Comparison of ENCODE assay signal across 1 fruit fly cellular context in the genomic region with DNA sequence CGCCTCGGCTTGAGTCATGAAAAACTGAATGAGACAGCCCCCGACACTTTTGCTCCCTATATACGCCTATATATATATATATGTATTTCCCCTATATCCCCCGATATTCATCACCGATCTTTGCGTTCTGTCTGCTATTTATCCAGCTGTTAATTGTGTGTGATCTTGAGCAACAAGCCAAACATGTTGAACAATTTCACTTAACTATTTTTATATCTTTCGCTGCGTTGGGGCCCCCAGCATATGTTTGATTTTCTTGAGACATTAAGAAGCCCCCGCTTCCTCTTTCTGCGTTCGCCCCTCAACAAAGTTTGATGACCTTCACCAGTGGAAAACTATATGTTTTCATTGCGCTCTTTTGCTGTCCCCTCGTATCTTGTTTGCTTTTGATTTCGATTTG.
TF ChIP-seq lines count a peak whose summit lies in the region.

No protein-coding gene starts in this region.

TF ChIP-seq in whole organism, embryonic, 481 proteins besides CTCF, POLR2A, EP300 and RAD21 (continued from another document and continues in another):
- TF ChIP-seq CG9727 (GFP tag; optimal IDR thresholded peaks at IDR 0.05; lab: Kevin White, UChicago) (peak; percentile 13), shn (GFP tag; optimal IDR thresholded peaks at IDR 0.05; lab: Kevin White, UChicago) (no peak), slbo (GFP tag; IDR thresholded peaks at IDR 0.05; lab: Robert Waterston, UW) (no peak), CG12659 (GFP tag; optimal IDR thresholded peaks at IDR 0.05; lab: Kevin White, UChicago) (peak; percentile 11), Atf6 (GFP tag; IDR thresholded peaks at IDR 0.05; lab: Robert Waterston, UW) (peak; percentile 13; the same call in 1 of the 2 replicates), MESR4 (GFP tag; optimal IDR thresholded peaks at IDR 0.05; lab: Kevin White, UChicago) (no peak), Hand (GFP tag; optimal IDR thresholded peaks at IDR 0.05; lab: Kevin White, UChicago) (no peak), CG18599 (GFP tag; optimal IDR thresholded peaks at IDR 0.05; lab: Kevin White, UChicago) (peak; percentile 49), CG30403 (GFP tag; optimal IDR thresholded peaks at IDR 0.05; lab: Kevin White, UChicago) (no peak), CG10959 (GFP tag; IDR thresholded peaks at IDR 0.05; lab: Robert Waterston, UW) (no peak), CG17612 (GFP tag; IDR thresholded peaks at IDR 0.05; lab: Robert Waterston, UW) (no peak), cad (GFP tag; optimal IDR thresholded peaks at IDR 0.05; lab: Kevin White, UChicago) (no peak), tap (tag; optimal IDR thresholded peaks at IDR 0.05; lab: Kevin White, UChicago) (no peak), row (GFP tag; IDR thresholded peaks at IDR 0.05; lab: Robert Waterston, UW) (no peak), CG1603 (tag; optimal IDR thresholded peaks at IDR 0.05; lab: Kevin White, UChicago) (peak; percentile 15), trh (GFP tag; optimal IDR thresholded peaks at IDR 0.05; lab: Kevin White, UChicago) (no peak), bbx (GFP tag; IDR thresholded peaks at IDR 0.05; lab: Robert Waterston, UW; ENCODE audit: partially characterized antibody) (no peak), Side (GFP tag; optimal IDR thresholded peaks at IDR 0.05; lab: Kevin White, UChicago) (no peak), pita (GFP tag; optimal IDR thresholded peaks at IDR 0.05; lab: Kevin White, UChicago) (no peak), onecut (GFP tag; IDR thresholded peaks at IDR 0.05; lab: Robert Waterston, UW) (peak; percentile 10; the same call in 1 of the 2 replicates), vnd (GFP tag; IDR thresholded peaks at IDR 0.05; lab: Robert Waterston, UW; ENCODE audit: partially characterized antibody) (no peak), gsb-n (tag; optimal IDR thresholded peaks at IDR 0.05; lab: Kevin White, UChicago) (no peak), Asciz (GFP tag; optimal IDR thresholded peaks at IDR 0.05; lab: Kevin White, UChicago) (peak; percentile 57), CG15696 (tag; optimal IDR thresholded peaks at IDR 0.05; lab: Kevin White, UChicago) (peak; percentile 42), otp (GFP tag; IDR thresholded peaks at IDR 0.05; lab: Robert Waterston, UW) (peak; percentile 19; the same call in 1 of the 3 replicates), CG6254 (GFP tag; optimal IDR thresholded peaks at IDR 0.05; lab: Kevin White, UChicago) (no peak), CG6689 (GFP tag; IDR thresholded peaks at IDR 0.05; lab: Robert Waterston, UW) (no peak), CG17186 (GFP tag; optimal IDR thresholded peaks at IDR 0.05; lab: Kevin White, UChicago) (no peak), Xrp1 (GFP tag; IDR thresholded peaks at IDR 0.05; lab: Robert Waterston, UW) (peak; percentile 43), Kr (GFP tag; optimal IDR thresholded peaks at IDR 0.05; lab: Kevin White, UChicago) (no peak), Blimp-1 (GFP tag; optimal IDR thresholded peaks at IDR 0.05; lab: Kevin White, UChicago) (peak; percentile 19), CG18764 (GFP tag; optimal IDR thresholded peaks at IDR 0.05; lab: Kevin White, UChicago) (no peak), usp (GFP tag; optimal IDR thresholded peaks at IDR 0.05; lab: Kevin White, UChicago) (no peak), CG3407 (GFP tag; optimal IDR thresholded peaks at IDR 0.05; lab: Kevin White, UChicago) (peak; percentile 15), schlank (tag; optimal IDR thresholded peaks at IDR 0.05; lab: Kevin White, UChicago) (no peak), abd-A (tag; optimal IDR thresholded peaks at IDR 0.05; lab: Kevin White, UChicago) (no peak), h (optimal IDR thresholded peaks at IDR 0.05; lab: Kevin White, UChicago) (no peak), CG8281 (tag; optimal IDR thresholded peaks at IDR 0.05; lab: Kevin White, UChicago) (no peak), Hr51 (GFP tag; optimal IDR thresholded peaks at IDR 0.05; lab: Kevin White, UChicago) (no peak), CG30431 (GFP tag; optimal IDR thresholded peaks at IDR 0.05; lab: Kevin White, UChicago) (no peak), CG2875 (GFP tag; optimal IDR thresholded peaks at IDR 0.05; lab: Kevin White, UChicago) (peak; percentile 36), pnt (GFP tag; optimal IDR thresholded peaks at IDR 0.05; lab: Kevin White, UChicago) (no peak), E2f2 (GFP tag; IDR thresholded peaks at IDR 0.05; lab: Robert Waterston, UW) (no peak), eve (GFP tag; optimal IDR thresholded peaks at IDR 0.05; lab: Kevin White, UChicago) (no peak), sc (optimal IDR thresholded peaks at IDR 0.05; lab: Kevin White, UChicago) (no peak), sc (GFP tag; optimal IDR thresholded peaks at IDR 0.05; lab: Kevin White, UChicago) (no peak), Sox100B (GFP tag; optimal IDR thresholded peaks at IDR 0.05; lab: Kevin White, UChicago) (peak; percentile 10), chinmo (GFP tag; IDR thresholded peaks at IDR 0.05; lab: Robert Waterston, UW; ENCODE audit: partially characterized antibody) (no peak), ara (GFP tag; IDR thresholded peaks at IDR 0.05; lab: Robert Waterston, UW) (0 out of 2 replicates have a peak, but pooled peaks have one; percentile 22), CG10543 (GFP tag; optimal IDR thresholded peaks at IDR 0.05; lab: Kevin White, UChicago) (no peak), sens (GFP tag; lab: Kevin White, UChicago) (peak; percentile 41), seq (GFP tag; IDR thresholded peaks at IDR 0.05; lab: Robert Waterston, UW) (no peak), Fer1 (GFP tag; optimal IDR thresholded peaks at IDR 0.05; lab: Kevin White, UChicago) (no peak), Nf-YB (GFP tag; optimal IDR thresholded peaks at IDR 0.05; lab: Kevin White, UChicago) (peak; percentile 19), dan (GFP tag; IDR thresholded peaks at IDR 0.05; lab: Robert Waterston, UW) (no peak), knrl (GFP tag; IDR thresholded peaks at IDR 0.05; lab: Robert Waterston, UW; ENCODE audit: partially characterized antibody) (no peak), D (optimal IDR thresholded peaks at IDR 0.05; lab: Kevin White, UChicago) (no peak), D (GFP tag; optimal IDR thresholded peaks at IDR 0.05; lab: Kevin White, UChicago) (peak; percentile 15), slou (GFP tag; optimal IDR thresholded peaks at IDR 0.05; lab: Kevin White, UChicago) (no peak), twi (tag; optimal IDR thresholded peaks at IDR 0.05; lab: Kevin White, UChicago) (peak; percentile 72), CG15011 (GFP tag; optimal IDR thresholded peaks at IDR 0.05; lab: Kevin White, UChicago) (peak; percentile 13), Med (GFP tag; lab: Kevin White, UChicago) (peak; percentile 84), lab (GFP tag; optimal IDR thresholded peaks at IDR 0.05; lab: Kevin White, UChicago) (peak; percentile 55), CoRest (tag; optimal IDR thresholded peaks at IDR 0.05; lab: Kevin White, UChicago) (no peak), CG14014 (GFP tag; IDR thresholded peaks at IDR 0.05; lab: Robert Waterston, UW) (no peak), CG9797 (GFP tag; optimal IDR thresholded peaks at IDR 0.05; lab: Kevin White, UChicago) (no peak), Hr3 (GFP tag; optimal IDR thresholded peaks at IDR 0.05; lab: Kevin White, UChicago) (no peak), danr (GFP tag; IDR thresholded peaks at IDR 0.05; lab: Robert Waterston, UW) (no peak), run (tag; optimal IDR thresholded peaks at IDR 0.05; lab: Kevin White, UChicago) (no peak), CG8290 (GFP tag; optimal IDR thresholded peaks at IDR 0.05; lab: Kevin White, UChicago) (no peak), CG8290 (tag; optimal IDR thresholded peaks at IDR 0.05; lab: Kevin White, UChicago) (peak in 1 of 2 experiments; percentile 10), CG16813 (GFP tag; IDR thresholded peaks at IDR 0.05; lab: Robert Waterston, UW; ENCODE audit: partially characterized antibody) (no peak), CG6654 (GFP tag; optimal IDR thresholded peaks at IDR 0.05; lab: Kevin White, UChicago) (no peak), CG12391 (tag; optimal IDR thresholded peaks at IDR 0.05; lab: Kevin White, UChicago) (peak; percentile 4), CG14965 (GFP tag; optimal IDR thresholded peaks at IDR 0.05; lab: Kevin White, UChicago; ENCODE audit: borderline replicate concordance) (no peak), CG12219 (GFP tag; optimal IDR thresholded peaks at IDR 0.05; lab: Kevin White, UChicago) (peak; percentile 1), Nf-YA (GFP tag; IDR thresholded peaks at IDR 0.05; lab: Robert Waterston, UW) (no peak), Awh (GFP tag; IDR thresholded peaks at IDR 0.05; lab: Robert Waterston, UW) (peak; percentile 26; the same call in 1 of the 2 replicates), CG43689 (GFP tag; IDR thresholded peaks at IDR 0.05; lab: Robert Waterston, UW) (no peak), Ada2b (GFP tag; IDR thresholded peaks at IDR 0.05; lab: Robert Waterston, UW) (no peak), GATAe (GFP tag; conservative IDR thresholded peaks at IDR 0.05; lab: Robert Waterston, UW) (no peak), stwl (tag; optimal IDR thresholded peaks at IDR 0.05; lab: Kevin White, UChicago) (no peak), CG9609 (GFP tag; optimal IDR thresholded peaks at IDR 0.05; lab: Kevin White, UChicago) (no peak), CG2678 (tag; optimal IDR thresholded peaks at IDR 0.05; lab: Kevin White, UChicago) (peak; percentile 33), bsh (GFP tag; optimal IDR thresholded peaks at IDR 0.05; lab: Kevin White, UChicago) (peak in 1 of 2 experiments; percentile 1), sd (tag; optimal IDR thresholded peaks at IDR 0.05; lab: Kevin White, UChicago) (peak; percentile 75), cg (GFP tag; optimal IDR thresholded peaks at IDR 0.05; lab: Kevin White, UChicago) (peak; percentile 0), CG6175 (GFP tag; IDR thresholded peaks at IDR 0.05; lab: Robert Waterston, UW) (no peak), hkb (optimal IDR thresholded peaks at IDR 0.05; lab: Kevin White, UChicago) (no peak), hkb (GFP tag; IDR thresholded peaks at IDR 0.05; lab: Robert Waterston, UW) (0 out of 2 replicates have a peak, but pooled peaks have one; percentile 30), CG4707 (GFP tag; optimal IDR thresholded peaks at IDR 0.05; lab: Kevin White, UChicago) (peak; percentile 33), fd64A (GFP tag; optimal IDR thresholded peaks at IDR 0.05; lab: Kevin White, UChicago) (peak; percentile 51), ci (GFP tag; IDR thresholded peaks at IDR 0.05; lab: Robert Waterston, UW) (no peak; the same call in 2 of the 3 replicates), dmrt99B (tag; optimal IDR thresholded peaks at IDR 0.05; lab: Kevin White, UChicago) (peak; percentile 5), pros (GFP tag; optimal IDR thresholded peaks at IDR 0.05; lab: Kevin White, UChicago) (peak; percentile 92), CG11247 (GFP tag; IDR thresholded peaks at IDR 0.05; lab: Robert Waterston, UW) (no peak), ems (GFP tag; optimal IDR thresholded peaks at IDR 0.05; lab: Kevin White, UChicago) (no peak), CG4424 (GFP tag; optimal IDR thresholded peaks at IDR 0.05; lab: Kevin White, UChicago) (no peak), caup (GFP tag; optimal IDR thresholded peaks at IDR 0.05; lab: Kevin White, UChicago; ENCODE audit: severe bottlenecking) (peak; percentile 19), kni (GFP tag; optimal IDR thresholded peaks at IDR 0.05; lab: Kevin White, UChicago) (peak; percentile 57), CG31388 (GFP tag; optimal IDR thresholded peaks at IDR 0.05; lab: Kevin White, UChicago) (no peak), crc (GFP tag; optimal IDR thresholded peaks at IDR 0.05; lab: Kevin White, UChicago) (no peak), Doc3 (GFP tag; IDR thresholded peaks at IDR 0.05; lab: Robert Waterston, UW; ENCODE audit: partially characterized antibody) (no peak), CG16815 (GFP tag; optimal IDR thresholded peaks at IDR 0.05; lab: Kevin White, UChicago) (no peak), CG18619 (GFP tag; optimal IDR thresholded peaks at IDR 0.05; lab: Kevin White, UChicago) (no peak), CG15479 (GFP tag; optimal IDR thresholded peaks at IDR 0.05; lab: Kevin White, UChicago) (no peak), Opbp (GFP tag; IDR thresholded peaks at IDR 0.05; lab: Robert Waterston, UW; ENCODE audit: partially characterized antibody) (no peak), CG9437 (GFP tag; optimal IDR thresholded peaks at IDR 0.05; lab: Kevin White, UChicago) (no peak), CG16863 (GFP tag; optimal IDR thresholded peaks at IDR 0.05; lab: Kevin White, UChicago) (no peak), org-1 (GFP tag; optimal IDR thresholded peaks at IDR 0.05; lab: Kevin White, UChicago) (peak; percentile 5), CG17359 (tag; optimal IDR thresholded peaks at IDR 0.05; lab: Kevin White, UChicago) (peak; percentile 41), CG6813 (GFP tag; optimal IDR thresholded peaks at IDR 0.05; lab: Kevin White, UChicago) (peak; percentile 36), crol (GFP tag; IDR thresholded peaks at IDR 0.05; lab: Robert Waterston, UW) (peak; percentile 74), TFAM (GFP tag; optimal IDR thresholded peaks at IDR 0.05; lab: Kevin White, UChicago) (no peak), CG7556 (GFP tag; optimal IDR thresholded peaks at IDR 0.05; lab: Kevin White, UChicago) (peak; percentile 8), Hmx (GFP tag; optimal IDR thresholded peaks at IDR 0.05; lab: Kevin White, UChicago) (no peak), CG14710 (tag; optimal IDR thresholded peaks at IDR 0.05; lab: Kevin White, UChicago) (peak; percentile 20), CG2202 (tag; optimal IDR thresholded peaks at IDR 0.05; lab: Kevin White, UChicago) (peak; percentile 44), CG12769 (tag; optimal IDR thresholded peaks at IDR 0.05; lab: Kevin White, UChicago) (peak; percentile 65), CG17568 (GFP tag; optimal IDR thresholded peaks at IDR 0.05; lab: Kevin White, UChicago) (no peak), ATbp (GFP tag; optimal IDR thresholded peaks at IDR 0.05; lab: Kevin White, UChicago) (peak; percentile 70), CG7745 (tag; optimal IDR thresholded peaks at IDR 0.05; lab: Kevin White, UChicago) (peak; percentile 37), nau (GFP tag; optimal IDR thresholded peaks at IDR 0.05; lab: Kevin White, UChicago) (peak; percentile 61), CG15601 (tag; optimal IDR thresholded peaks at IDR 0.05; lab: Kevin White, UChicago) (peak; percentile 44), CG13123 (GFP tag; optimal IDR thresholded peaks at IDR 0.05; lab: Kevin White, UChicago) (no peak), dmrt11E (tag; optimal IDR thresholded peaks at IDR 0.05; lab: Kevin White, UChicago) (peak; percentile 3), so (GFP tag; IDR thresholded peaks at IDR 0.05; lab: Robert Waterston, UW) (peak; percentile 79; the same call in 2 of the 3 replicates), CG3995 (GFP tag; optimal IDR thresholded peaks at IDR 0.05; lab: Kevin White, UChicago) (no peak), stc (GFP tag; IDR thresholded peaks at IDR 0.05; lab: Robert Waterston, UW) (no peak), CG9817 (tag; optimal IDR thresholded peaks at IDR 0.05; lab: Kevin White, UChicago) (no peak)
